Fruit fly (Drosophila melanogaster) whole organism, prepupa: ENCODE measurements around the gene CG8915.

Source experiments
- Blimp-1 ChIP-seq: fragments of 200-800 bp; sonication (Bioruptor generic); optimal IDR thresholded peaks from 3 replicates; lab custom pipeline; 2017; ENCODE audit warnings: missing biosample characterization, missing genetic modification characterization, mild to moderate bottlenecking, moderate library complexity, missing genetic modification reagents
- CG10631 ChIP-seq: fragments of 200-800 bp; sonication (Bioruptor generic); optimal IDR thresholded peaks from 2 replicates; lab custom pipeline; 2016; ENCODE audit warnings: missing biosample characterization, missing genetic modification characterization
- CG10669 ChIP-seq: fragments of 200-800 bp; sonication (Bioruptor generic); optimal IDR thresholded peaks from 3 replicates; lab custom pipeline; 2018; ENCODE audit warnings: missing biosample characterization, mild to moderate bottlenecking, missing genetic modification characterization, moderate library complexity
- CG11762 ChIP-seq: fragments of 200-800 bp; sonication (Bioruptor generic); optimal IDR thresholded peaks from 3 replicates; lab custom pipeline; 2016; ENCODE audit warnings: missing biosample characterization, missing genetic modification characterization; ENCODE audit not compliant: insufficient read depth
- CG11902 ChIP-seq: fragments of 200-800 bp; sonication (Bioruptor generic); optimal IDR thresholded peaks from 3 replicates; lab custom pipeline; 2016; ENCODE audit warnings: missing biosample characterization, missing genetic modification characterization
- CG15336 ChIP-seq: fragments of 200-800 bp; sonication (Bioruptor generic); IDR thresholded peaks from 2 replicates; pipeline ENCODE4 v1.3.6; 2022; ENCODE audit warnings: missing biosample characterization, missing genetic modification characterization
- CG1621 ChIP-seq: fragments of 200-800 bp; sonication (Bioruptor generic); optimal IDR thresholded peaks from 3 replicates; lab custom pipeline; 2018; ENCODE audit warnings: missing biosample characterization, mild to moderate bottlenecking, missing genetic modification characterization
- CG16779 ChIP-seq: fragments of 200-800 bp; sonication (Bioruptor generic); optimal IDR thresholded peaks from 3 replicates; lab custom pipeline; 2017; ENCODE audit warnings: missing biosample characterization, mild to moderate bottlenecking, missing genetic modification characterization
- CG3032 ChIP-seq: fragments of 200-800 bp; optimal IDR thresholded peaks from 2 replicates; lab custom pipeline; 2019; ENCODE audit warnings: missing biosample characterization, mild to moderate bottlenecking, missing genetic modification characterization, moderate library complexity
- CG31627 ChIP-seq: fragments of 200-800 bp; sonication (Bioruptor generic); optimal IDR thresholded peaks from 3 replicates; lab custom pipeline; 2016; ENCODE audit warnings: missing biosample characterization, missing genetic modification characterization
- CG32006 ChIP-seq: fragments of 200-800 bp; sonication (Bioruptor generic); optimal IDR thresholded peaks from 3 replicates; lab custom pipeline; 2017; ENCODE audit warnings: missing biosample characterization, mild to moderate bottlenecking, missing genetic modification characterization
- CG34406 ChIP-seq: fragments of 200-800 bp; sonication (Bioruptor generic); optimal IDR thresholded peaks from 3 replicates; lab custom pipeline; 2016; ENCODE audit warnings: missing biosample characterization, missing genetic modification characterization
- CG3919 ChIP-seq: fragments of 200-800 bp; sonication (Bioruptor generic); optimal IDR thresholded peaks from 3 replicates; lab custom pipeline; 2016; ENCODE audit warnings: missing biosample characterization, missing genetic modification characterization
- CG4318 ChIP-seq: fragments of 200-800 bp; sonication (Bioruptor generic); optimal IDR thresholded peaks from 3 replicates; lab custom pipeline; 2017; ENCODE audit warnings: missing biosample characterization, mild to moderate bottlenecking, missing genetic modification characterization
- CG6163 ChIP-seq: fragments of 200-800 bp; sonication (Bioruptor generic); IDR thresholded peaks from 3 replicates; pipeline ENCODE4 v1.3.6; 2022; ENCODE audit warnings: missing biosample characterization, missing genetic modification characterization
- CG6808 ChIP-seq: fragments of 200-800 bp; sonication (Bioruptor generic); optimal IDR thresholded peaks from 3 replicates; lab custom pipeline; 2017; ENCODE audit warnings: missing biosample characterization, missing genetic modification characterization, mild to moderate bottlenecking, moderate library complexity, missing genetic modification reagents
- CG6854 ChIP-seq: fragments of 200-800 bp; sonication (Bioruptor generic); optimal IDR thresholded peaks from 2 replicates; lab custom pipeline; 2017; ENCODE audit warnings: missing biosample characterization, mild to moderate bottlenecking, missing genetic modification characterization
- CG8119 ChIP-seq: fragments of 200-800 bp; sonication (Bioruptor generic); IDR thresholded peaks from 3 replicates; pipeline ENCODE4 v1.3.6; 2022; ENCODE audit warnings: missing biosample characterization, missing genetic modification characterization
- CG8319 ChIP-seq: fragments of 200-800 bp; sonication (Bioruptor generic); optimal IDR thresholded peaks from 3 replicates; lab custom pipeline; 2016; ENCODE audit warnings: missing biosample characterization, missing genetic modification characterization
- CG8632 ChIP-seq: fragments of 200-800 bp; sonication (Bioruptor generic); optimal IDR thresholded peaks from 3 replicates; lab custom pipeline; 2016; ENCODE audit warnings: missing biosample characterization, missing genetic modification characterization
- Eip78C ChIP-seq: fragments of 200-800 bp; sonication (Bioruptor generic); peaks from one replicate; lab custom pipeline; 2016; ENCODE audit warnings: missing biosample characterization, missing genetic modification characterization
- Eip93F ChIP-seq: fragments of 200-800 bp; sonication (Bioruptor generic); optimal IDR thresholded peaks from 2 replicates; lab custom pipeline; 2016; ENCODE audit warnings: missing biosample characterization, mild to moderate bottlenecking, missing genetic modification characterization
- Ets96B ChIP-seq: fragments of 200-800 bp; optimal IDR thresholded peaks from 2 replicates; lab custom pipeline; 2019; ENCODE audit warnings: missing biosample characterization, mild to moderate bottlenecking, missing genetic modification characterization, moderate library complexity
- Gug ChIP-seq: fragments of 200-800 bp; sonication (Bioruptor generic); IDR thresholded peaks from 2 replicates; pipeline ENCODE4 v1.3.6; 2022; ENCODE audit warnings: missing biosample characterization, missing genetic modification characterization
- Hr39 ChIP-seq: fragments of 200-800 bp; sonication (Bioruptor generic); optimal IDR thresholded peaks from 2 replicates; lab custom pipeline; 2016; ENCODE audit warnings: missing biosample characterization, missing genetic modification characterization
- Hr4 ChIP-seq: fragments of 200-800 bp; sonication (Bioruptor generic); optimal IDR thresholded peaks from 3 replicates; lab custom pipeline; 2016; ENCODE audit warnings: missing biosample characterization, missing genetic modification characterization
- Lpt ChIP-seq: fragments of 200-800 bp; sonication (Bioruptor generic); optimal IDR thresholded peaks from 3 replicates; lab custom pipeline; 2016; ENCODE audit warnings: missing biosample characterization, missing genetic modification characterization
- Met ChIP-seq: fragments of 200-800 bp; sonication (Bioruptor generic); optimal IDR thresholded peaks from 3 replicates; lab custom pipeline; 2016; ENCODE audit warnings: missing biosample characterization, missing genetic modification characterization
- OdsH ChIP-seq: fragments of 200-800 bp; sonication (Bioruptor generic); optimal IDR thresholded peaks from 3 replicates; lab custom pipeline; 2016; ENCODE audit warnings: missing biosample characterization, missing genetic modification characterization
- Smox ChIP-seq: fragments of 200-800 bp; sonication (Bioruptor generic); optimal IDR thresholded peaks from 3 replicates; lab custom pipeline; 2016; ENCODE audit warnings: missing biosample characterization, missing genetic modification characterization
- Sox15 ChIP-seq: fragments of 200-800 bp; sonication (Bioruptor generic); optimal IDR thresholded peaks from 3 replicates; lab custom pipeline; 2016; ENCODE audit warnings: missing biosample characterization, missing genetic modification characterization
- acj6 ChIP-seq: fragments of 200-800 bp; sonication (Bioruptor generic); optimal IDR thresholded peaks from 3 replicates; lab custom pipeline; 2016; ENCODE audit warnings: missing biosample characterization, missing genetic modification characterization
- cyc ChIP-seq: fragments of 200-800 bp; sonication (Bioruptor generic); optimal IDR thresholded peaks from 3 replicates; lab custom pipeline; 2016; ENCODE audit warnings: missing biosample characterization, missing genetic modification characterization
- dsx ChIP-seq: fragments of 200-800 bp; optimal IDR thresholded peaks from 3 replicates; lab custom pipeline; 2019; ENCODE audit warnings: missing biosample characterization, mild to moderate bottlenecking, missing genetic modification characterization, moderate library complexity; ENCODE audit not compliant: poor library complexity, severe bottlenecking
- eg ChIP-seq: fragments of 200-800 bp; sonication (Bioruptor generic); IDR thresholded peaks from 3 replicates; pipeline ENCODE4 v1.3.6; 2022; ENCODE audit warnings: missing biosample characterization, missing genetic modification characterization
- esn ChIP-seq: fragments of 200-800 bp; sonication (Bioruptor generic); optimal IDR thresholded peaks from 2 replicates; lab custom pipeline; 2016; ENCODE audit warnings: missing biosample characterization, mild to moderate bottlenecking, missing genetic modification characterization, moderate library complexity
- fd59A ChIP-seq: fragments of 200-800 bp; sonication (Bioruptor generic); optimal IDR thresholded peaks from 2 replicates; lab custom pipeline; 2017; ENCODE audit warnings: missing biosample characterization, mild to moderate bottlenecking, missing genetic modification characterization, missing genetic modification reagents
- fd85E ChIP-seq: fragments of 200-800 bp; sonication (Bioruptor generic); optimal IDR thresholded peaks from 3 replicates; lab custom pipeline; 2016; ENCODE audit warnings: missing biosample characterization, missing genetic modification characterization
- fkh ChIP-seq: fragments of 200-800 bp; sonication (Bioruptor generic); optimal IDR thresholded peaks from 3 replicates; lab custom pipeline; 2017; ENCODE audit warnings: missing biosample characterization, mild to moderate bottlenecking, missing genetic modification characterization, moderate library complexity
- lz ChIP-seq: fragments of 200-800 bp; sonication (Bioruptor generic); optimal IDR thresholded peaks from 3 replicates; lab custom pipeline; 2016; ENCODE audit warnings: missing biosample characterization, missing genetic modification characterization
- salr ChIP-seq, 2 experiments: fragments of 200-800 bp; sonication (Bioruptor generic); optimal IDR thresholded peaks; 3 replicates each; lab custom pipeline; 2016 to 2018; ENCODE audit warnings: missing biosample characterization in 2 of 2, missing genetic modification characterization in 2 of 2, mild to moderate bottlenecking in 1 of 2
- spab ChIP-seq: fragments of 200-800 bp; sonication (Bioruptor generic); optimal IDR thresholded peaks from 2 replicates; lab custom pipeline; 2017; ENCODE audit warnings: missing biosample characterization, mild to moderate bottlenecking, missing genetic modification characterization, missing genetic modification reagents
- ss ChIP-seq, 2 experiments: fragments of 200-800 bp; sonication (Bioruptor generic); optimal IDR thresholded peaks; 2 replicates in 1 of 2; 3 replicates in 1 of 2; lab custom pipeline; 2017 to 2018; ENCODE audit warnings: mild to moderate bottlenecking in 2 of 2, missing biosample characterization in 2 of 2, missing genetic modification characterization in 2 of 2, moderate library complexity in 1 of 2
- svp ChIP-seq: fragments of 200-800 bp; sonication (Bioruptor generic); peaks from one replicate; lab custom pipeline; 2016; ENCODE audit warnings: missing biosample characterization, missing genetic modification characterization
- vri ChIP-seq: fragments of 200-800 bp; sonication (Bioruptor generic); optimal IDR thresholded peaks from 3 replicates; lab custom pipeline; 2016; ENCODE audit warnings: missing biosample characterization, mild to moderate bottlenecking, missing genetic modification characterization

The CG8915 gene

DNA sequence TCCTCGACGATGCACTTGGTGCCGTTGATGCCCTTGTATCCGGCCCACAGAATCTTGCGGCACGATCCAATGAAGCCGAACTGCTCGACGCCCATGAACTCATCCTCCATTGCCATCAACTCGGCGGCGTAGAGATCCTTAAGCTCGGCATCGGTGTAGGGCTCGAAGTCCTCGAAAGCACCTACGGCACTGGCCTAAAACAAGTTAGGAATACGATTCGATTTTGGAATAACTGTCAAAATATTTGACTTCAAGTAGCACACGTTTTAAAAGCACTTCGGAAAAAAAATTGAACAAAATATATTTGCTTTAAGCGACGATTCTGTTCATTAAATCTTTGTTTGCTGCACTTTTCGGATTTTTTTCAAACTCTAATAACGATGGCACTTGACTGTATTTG lies 37.4 kb upstream of the CG8915 start, which contains the start of gene CG5445:
Gene CG5445 (plus strand): TSS at position 301 of the 400 bp plus-strand sequence.
- no peak for TF ChIP-seq CG3919
- TF ChIP-seq Blimp-1 (GFP tag; lab: Kevin White, UChicago), result no peak
- TF ChIP-seq CG10631, result no peak
- TF ChIP-seq fkh (GFP tag; lab: Kevin White, UChicago), result no peak
- no peak for TF ChIP-seq vri (GFP tag; lab: Kevin White, UChicago)
- TF ChIP-seq CG1621 (tag; lab: Kevin White, UChicago), result no peak
- no peak for TF ChIP-seq CG10669 (GFP tag; lab: Kevin White, UChicago)
- TF ChIP-seq CG15336, result no peak
- no peak for TF ChIP-seq Eip93F
- no peak for TF ChIP-seq Hr39 (GFP tag; lab: Kevin White, UChicago)
- no peak for TF ChIP-seq spab (GFP tag; lab: Kevin White, UChicago)
- no peak for TF ChIP-seq fd85E (GFP tag; lab: Kevin White, UChicago)
- no peak for TF ChIP-seq Smox (GFP tag; lab: Kevin White, UChicago)
- no peak for TF ChIP-seq salr (GFP tag; optimal IDR thresholded peaks at IDR 0.05; lab: Kevin White, UChicago)

DNA sequence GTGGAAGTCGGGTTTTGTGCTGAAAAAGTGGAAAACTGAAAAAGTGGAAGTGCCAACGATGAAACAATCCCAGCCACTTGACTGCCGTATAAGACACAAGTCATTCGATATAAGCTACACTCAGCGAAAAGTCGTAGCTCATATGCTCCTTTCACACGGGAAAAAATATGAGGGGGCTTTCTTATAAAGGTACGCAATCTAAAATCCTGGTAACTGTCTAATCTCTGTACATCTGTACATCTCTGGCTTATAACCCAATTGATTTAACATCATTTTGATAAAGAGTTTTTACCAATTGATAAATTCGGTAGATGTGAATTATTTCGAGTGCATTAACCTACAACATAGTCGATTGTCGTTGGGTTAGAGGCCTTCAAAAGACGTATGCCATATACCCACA lies 30.0 kb upstream of the CG8915 start:
- TF ChIP-seq CG11902 (no peak), CG32006 (peak; percentile 67), esn (GFP tag; lab: Kevin White, UChicago) (no peak), Met (GFP tag; lab: Kevin White, UChicago) (no peak), Hr4 (GFP tag; lab: Kevin White, UChicago) (peak; percentile 66), ss (GFP tag; optimal IDR thresholded peaks at IDR 0.05; lab: Kevin White, UChicago) (no peak), OdsH (GFP tag; lab: Kevin White, UChicago) (no peak), CG3032 (no peak), CG15336 (peak; percentile 59), CG16779 (tag; lab: Kevin White, UChicago) (no peak), CG8119 (GFP tag; lab: Robert Waterston, UW) (peak; percentile 47; the same call in 1 of the 3 replicates), Eip78C (GFP tag; lab: Kevin White, UChicago) (peak; percentile 70), CG6163 (0 out of 3 replicates have a peak, but pooled peaks have one; percentile 26), Sox15 (GFP tag; lab: Kevin White, UChicago) (no peak), CG4318 (GFP tag; lab: Kevin White, UChicago) (peak; percentile 35), CG6808 (GFP tag; lab: Kevin White, UChicago) (no peak), CG11762 (GFP tag; lab: Kevin White, UChicago) (no peak), CG10631 (no peak)

DNA sequence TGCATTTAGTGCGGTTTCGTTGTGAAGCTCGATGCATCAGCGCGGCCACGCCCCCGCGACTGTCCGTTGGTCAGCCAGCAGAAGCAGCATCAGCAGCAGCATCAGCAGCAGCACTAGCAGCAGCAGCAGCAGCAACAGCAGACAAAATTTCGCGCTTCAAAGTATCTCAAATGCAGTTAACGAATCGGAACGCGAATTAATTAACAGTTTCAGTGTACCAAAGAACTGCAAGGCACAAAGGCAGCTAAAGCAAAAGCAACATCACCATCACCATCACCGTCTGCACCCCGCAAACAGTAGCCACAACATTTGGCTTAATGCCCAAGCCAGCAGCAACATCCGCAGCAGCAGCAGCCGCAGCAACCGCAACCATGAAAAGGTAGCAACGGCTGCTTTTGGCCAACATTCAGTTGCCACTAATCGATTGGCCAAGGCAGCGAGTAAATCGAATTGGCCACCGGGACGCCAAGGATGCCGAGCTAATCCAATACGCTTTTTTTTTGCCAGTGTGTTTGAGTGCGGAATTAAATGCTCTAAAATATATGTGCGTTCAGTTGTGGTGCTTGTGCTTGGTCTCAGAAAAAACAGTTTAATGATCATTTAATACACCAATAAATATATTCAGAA lies 20.7 kb upstream of the CG8915 start:
- TF ChIP-seq CG34406 (no peak), cyc (no peak), Lpt (GFP tag; lab: Kevin White, UChicago) (no peak)

DNA sequence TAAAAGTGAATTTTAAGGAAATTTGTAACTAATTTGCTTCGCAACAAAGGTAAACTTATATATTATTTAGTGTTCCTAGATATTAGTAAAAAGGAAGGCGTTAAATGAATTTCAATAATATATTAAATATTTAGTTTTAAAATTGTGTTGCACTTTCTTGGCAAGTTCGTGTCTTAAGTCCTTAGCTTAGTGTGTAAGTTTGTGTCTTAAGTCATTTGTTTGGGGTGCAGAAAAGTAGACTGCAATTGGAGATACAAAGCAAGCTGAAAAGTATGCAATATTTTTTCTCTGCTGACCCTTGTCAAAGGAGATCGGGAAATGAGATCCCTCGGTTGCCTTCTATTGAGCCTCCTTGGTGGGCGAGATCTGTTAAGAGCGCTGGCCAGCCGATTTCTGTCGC lies 17.2 kb upstream of the CG8915 start:
- TF ChIP-seq acj6 (GFP tag; lab: Kevin White, UChicago) (no peak), spab (GFP tag; lab: Kevin White, UChicago) (no peak), CG8632 (no peak), lz (no peak), eg (GFP tag; lab: Robert Waterston, UW) (no peak), CG8319 (no peak), Lpt (GFP tag; lab: Kevin White, UChicago) (no peak), Ets96B (tag; lab: Kevin White, UChicago) (no peak), CG6163 (no peak), esn (GFP tag; lab: Kevin White, UChicago) (no peak), dsx (GFP tag; lab: Kevin White, UChicago) (no peak), svp (GFP tag; lab: Kevin White, UChicago) (no peak), fd59A (no peak), Met (GFP tag; lab: Kevin White, UChicago) (no peak), Smox (GFP tag; lab: Kevin White, UChicago) (no peak), CG31627 (no peak), Gug (no peak), OdsH (GFP tag; lab: Kevin White, UChicago) (no peak), CG6854 (GFP tag; lab: Kevin White, UChicago) (no peak)
- TF ChIP-seq, all 60 proteins: peak for 0
